Worm (Caenorhabditis elegans) whole organism, dauer: ENCODE measurements around the gene DC2.5.

Experiments
- unc-62 ChIP-seq: sonication (generic microtip); optimal IDR thresholded peaks from 2 replicates; lab custom pipeline; 2017; ENCODE audit warnings: missing biosample characterization, missing genetic modification reagents, missing genetic modification characterization

Gene DC2.5

DNA sequence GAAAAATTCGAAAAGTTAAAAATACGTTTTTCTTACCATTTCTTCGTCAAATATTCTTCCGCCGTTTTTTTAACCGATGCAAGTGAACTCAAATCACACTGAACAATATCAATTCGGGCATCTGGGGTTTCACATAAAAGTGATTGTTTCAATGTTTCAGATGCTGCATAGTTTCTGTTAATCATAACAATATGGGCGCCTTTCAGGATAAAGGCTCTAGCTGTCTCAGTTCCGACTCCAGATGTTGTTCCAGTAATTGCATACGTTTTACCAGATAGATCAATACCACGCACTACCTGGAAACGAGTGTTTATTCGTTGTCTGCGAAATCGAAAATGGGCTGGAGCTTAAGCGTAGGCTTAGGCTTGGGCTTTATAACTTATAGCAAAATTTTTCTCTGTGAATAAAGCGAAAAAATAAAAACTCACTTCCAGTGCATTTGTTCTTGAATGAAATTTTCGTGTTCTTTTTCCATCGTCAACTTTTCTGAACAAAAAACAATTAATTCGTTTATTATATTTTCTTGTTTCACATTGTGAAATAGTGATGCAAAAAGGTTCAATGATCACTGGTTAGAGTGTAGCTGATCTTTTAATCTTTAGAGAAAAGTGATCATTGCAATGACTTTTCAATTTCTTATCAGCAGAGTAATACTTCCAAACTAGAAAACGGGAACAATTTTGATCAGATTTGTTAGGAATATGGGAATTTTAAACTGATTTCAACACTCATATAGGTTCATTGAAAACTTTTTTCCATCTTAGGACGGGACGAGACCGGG, 1.0 kb downstream of the DC2.5 start:
- no peak for TF ChIP-seq unc-62 (GFP tag; lab: Kevin White, UChicago)

DNA sequence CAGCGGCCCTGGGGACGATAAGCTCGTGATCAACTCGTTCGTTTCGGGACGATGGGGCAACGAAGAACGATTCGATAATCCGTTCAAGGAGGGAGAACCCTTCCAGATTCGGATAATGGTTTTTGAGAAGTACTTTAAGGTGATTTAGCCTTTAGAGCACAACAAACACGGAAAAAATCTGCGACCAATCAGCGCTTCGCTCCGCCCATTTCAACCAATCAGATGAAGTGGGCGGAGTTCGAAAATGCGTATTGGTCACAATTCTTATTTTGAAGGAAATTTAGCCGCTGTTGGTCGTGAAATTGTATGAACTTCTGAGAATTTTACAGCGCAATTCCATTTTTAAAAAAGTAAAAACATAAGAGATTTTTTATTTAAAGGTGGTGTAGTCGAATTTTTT, 5.8 kb downstream of the DC2.5 start:
- TF ChIP-seq unc-62 (GFP tag; lab: Kevin White, UChicago) = no peak

DNA sequence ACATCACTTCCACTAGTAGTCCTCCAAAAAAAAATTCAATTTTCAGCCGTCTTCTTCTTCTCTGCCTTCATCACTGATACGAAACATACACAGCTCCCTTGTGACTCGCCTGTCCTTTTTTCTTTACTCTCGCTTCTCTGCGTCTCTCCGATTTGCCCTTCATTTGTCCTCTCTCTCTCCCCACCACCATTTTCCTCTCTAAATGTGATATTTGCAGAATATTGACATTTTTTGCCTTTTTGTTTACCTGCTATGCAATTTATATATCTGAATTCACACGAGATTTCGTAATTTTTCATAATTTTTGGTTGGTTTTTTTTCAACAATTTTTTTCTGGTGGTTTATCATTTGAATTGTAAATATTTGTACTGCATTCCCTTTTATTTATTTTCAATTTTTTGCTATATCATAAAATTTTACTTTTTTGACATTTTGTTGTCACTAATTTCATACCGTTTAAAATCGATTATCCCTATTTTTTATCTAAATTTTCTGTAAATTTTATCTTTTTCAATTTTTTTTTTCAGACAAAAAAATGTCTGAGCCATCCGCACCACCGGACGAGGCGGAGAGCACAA, 8.6 kb downstream of the DC2.5 start, which contains the start of gene lec-12:
TSS of gene lec-12 (plus strand) at position 528 of the 578 bp plus-strand sequence.
- no peak for TF ChIP-seq unc-62 (GFP tag; lab: Kevin White, UChicago)

DNA sequence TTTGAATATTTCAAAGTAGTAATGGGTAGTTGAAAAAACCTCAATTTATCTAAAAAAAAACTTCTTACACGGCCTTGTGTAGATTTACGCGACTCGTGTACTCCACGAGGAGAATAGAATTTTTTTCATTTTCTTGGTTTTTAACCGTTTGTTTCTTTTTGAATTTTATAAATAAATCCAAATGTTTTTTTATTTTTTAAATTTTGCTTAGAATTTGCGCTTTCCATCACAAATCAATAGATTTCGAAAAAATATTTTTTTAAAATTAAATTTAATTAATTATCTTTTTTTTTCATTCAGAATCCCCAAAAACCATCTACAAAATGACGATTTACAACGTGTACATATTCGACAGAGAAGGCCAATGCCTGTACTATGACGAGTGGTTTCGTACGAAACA, 11.3 kb downstream of the DC2.5 start, which contains the start of gene trpp-1:
TSS of gene trpp-1 (plus strand) at position 301 of the 400 bp plus-strand sequence.
- TF ChIP-seq unc-62 (GFP tag; lab: Kevin White, UChicago) = no peak

DNA sequence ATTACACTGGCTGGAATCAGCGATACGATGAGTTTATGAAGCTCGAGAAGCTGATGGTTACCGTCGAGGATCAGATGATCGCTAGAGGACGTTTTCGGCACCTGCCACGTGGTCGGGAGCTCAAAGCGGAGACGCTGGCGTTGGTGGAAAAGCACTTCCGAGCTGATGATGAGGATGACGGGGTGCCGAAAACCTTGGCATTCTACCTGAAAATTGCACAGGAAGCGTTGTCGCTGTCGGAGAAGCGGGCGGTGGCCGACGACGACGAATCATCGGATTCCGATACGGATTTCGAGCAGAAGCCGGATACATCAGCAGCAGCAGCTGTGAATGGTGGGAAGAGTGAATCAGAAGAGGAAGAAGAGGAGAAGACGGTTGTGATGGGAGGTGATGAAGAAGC, 17.8 kb downstream of the DC2.5 start:
- TF ChIP-seq unc-62 (GFP tag; lab: Kevin White, UChicago) = no peak

DNA sequence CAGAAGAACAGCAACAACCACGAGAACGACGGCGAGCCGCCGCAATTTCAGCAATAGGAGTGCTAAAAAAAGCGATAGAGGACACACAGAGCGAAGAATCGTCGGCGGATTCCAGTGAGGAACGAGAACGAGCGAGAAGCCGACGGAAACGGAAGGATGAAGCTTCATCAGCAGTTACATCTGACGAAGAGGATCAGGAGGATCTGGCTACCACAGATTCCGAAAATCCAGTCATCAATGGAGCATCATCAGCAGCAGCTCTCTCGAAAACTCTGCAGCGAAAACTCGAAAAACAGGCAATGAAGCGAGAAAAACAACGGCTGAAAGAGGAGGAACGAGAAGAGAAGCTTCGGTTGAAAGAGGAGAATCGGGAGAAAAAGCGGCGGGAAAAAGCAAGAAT, 23.2 kb downstream of the DC2.5 start:
- no peak for TF ChIP-seq unc-62 (GFP tag; lab: Kevin White, UChicago)

DNA sequence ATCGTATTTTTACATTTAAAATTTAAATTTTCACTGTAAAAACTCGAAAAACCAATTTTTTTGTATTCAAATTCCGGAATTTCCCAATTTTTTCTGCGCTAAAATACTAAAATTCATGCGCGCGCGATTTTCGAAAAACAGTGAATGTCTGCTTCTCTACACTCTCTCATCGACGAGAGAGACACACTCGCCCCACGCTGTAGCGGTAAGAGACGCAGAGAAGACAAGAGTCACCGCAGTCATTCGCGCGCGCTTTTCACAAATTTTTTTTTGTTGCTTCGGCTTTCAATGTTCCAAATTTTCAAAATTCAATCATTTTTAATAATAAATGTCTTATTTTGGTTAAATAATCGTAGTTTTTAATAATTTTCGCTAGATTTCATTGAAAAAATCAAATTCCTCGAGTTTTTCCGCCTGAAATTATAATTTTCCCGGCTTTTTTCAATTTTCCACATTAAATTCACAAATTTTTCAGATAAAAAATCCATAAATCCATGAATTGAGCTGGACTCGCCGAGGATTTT, 26.8 kb downstream of the DC2.5 start, which contains the start of gene arid-1:
TSS of gene arid-1 (plus strand) at position 474 of the 524 bp plus-strand sequence.
- no peak for TF ChIP-seq unc-62 (GFP tag; lab: Kevin White, UChicago)

DNA sequence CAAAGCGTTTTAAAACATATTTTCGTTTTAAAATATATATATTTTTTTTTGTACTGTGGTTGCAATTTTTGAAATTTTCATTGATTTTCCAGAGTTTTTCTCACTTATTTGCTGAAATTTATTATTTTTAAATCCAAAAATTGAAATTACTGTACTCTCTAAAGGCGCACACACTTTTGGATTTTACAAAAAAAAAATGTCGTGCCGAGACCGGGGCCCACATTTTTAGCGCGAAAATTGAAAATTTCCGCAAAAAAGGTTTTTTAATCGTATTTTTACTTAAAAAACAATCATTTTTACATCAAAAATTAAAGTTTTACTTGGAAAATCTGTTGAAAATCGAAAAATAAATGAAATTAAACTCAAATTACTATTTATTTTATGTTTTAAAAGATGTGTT, 27.5 kb downstream of the DC2.5 start:
- no peak for TF ChIP-seq unc-62 (GFP tag; lab: Kevin White, UChicago)

DNA sequence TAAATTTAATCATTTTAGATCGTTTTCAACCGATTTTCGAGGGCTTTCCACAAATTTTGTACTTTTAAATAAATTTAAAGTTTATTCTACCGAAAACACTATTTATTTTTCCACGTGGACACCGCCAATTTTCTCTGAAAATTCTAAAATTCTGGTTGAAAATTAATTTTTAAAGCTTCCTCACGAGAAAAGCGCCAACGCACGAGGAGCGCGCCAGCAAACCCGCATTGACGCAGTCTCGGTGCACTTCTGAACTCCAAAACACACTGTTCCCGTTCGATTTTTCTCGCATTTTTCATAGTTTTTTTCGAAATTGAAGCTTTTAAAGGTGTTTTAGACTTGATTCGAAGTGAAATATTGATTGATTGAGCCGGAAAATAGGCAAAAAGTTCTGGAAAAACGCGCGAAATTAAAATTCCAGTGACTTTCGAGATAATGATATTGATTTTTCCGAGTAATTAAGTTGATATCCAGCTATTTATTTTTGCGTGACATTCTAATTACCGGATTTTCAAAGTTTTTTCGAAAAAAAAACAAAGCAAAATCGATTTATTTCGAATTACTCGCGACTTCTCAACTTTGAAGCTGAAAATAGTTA, 35.6 kb downstream of the DC2.5 start, which contains the start of gene cul-3:
TSS of gene cul-3 (plus strand) at position 548 of the 598 bp plus-strand sequence.
- TF ChIP-seq unc-62 (GFP tag; lab: Kevin White, UChicago) = no peak

DNA sequence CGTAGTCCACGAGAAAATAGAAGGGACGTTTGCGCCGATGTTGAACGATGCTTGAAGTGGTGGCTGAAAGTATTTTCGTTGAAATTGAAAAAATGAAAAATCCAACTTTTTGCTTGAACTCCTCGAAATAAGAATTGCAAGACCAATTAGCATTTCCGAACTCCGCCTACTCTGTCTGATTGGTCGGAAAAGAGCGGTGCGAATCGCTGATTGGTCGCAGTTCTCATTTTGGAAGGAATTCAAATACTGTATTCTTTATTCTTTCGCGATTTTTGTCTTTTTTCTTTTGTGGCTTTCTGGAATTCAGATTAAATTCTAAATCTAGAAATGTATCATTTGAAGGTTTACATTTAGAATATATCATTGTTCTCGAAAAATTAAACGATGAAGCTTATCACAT, 38.1 kb downstream of the DC2.5 start:
- no peak for TF ChIP-seq unc-62 (GFP tag; lab: Kevin White, UChicago)

DNA sequence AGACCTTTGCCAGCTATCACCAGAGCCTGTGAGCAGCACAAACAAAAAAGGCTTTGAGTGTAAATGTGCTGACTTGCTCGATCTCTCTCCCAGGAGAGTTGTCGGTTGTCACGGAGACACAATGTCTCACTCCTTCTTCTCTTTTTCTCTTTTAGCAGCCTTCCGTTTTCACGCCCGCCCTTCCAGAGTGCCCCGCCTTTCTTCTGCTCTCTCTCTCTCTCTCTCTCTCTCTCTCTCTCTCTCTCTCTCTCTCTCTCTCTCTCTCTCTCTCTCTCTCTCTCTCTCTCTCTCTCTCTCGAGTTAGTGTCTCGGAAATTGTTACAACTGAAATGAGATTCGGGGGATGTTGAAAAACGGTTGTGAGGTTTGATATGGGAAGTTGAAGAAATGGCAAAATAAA, 39.1 kb downstream of the DC2.5 start:
- TF ChIP-seq unc-62 (GFP tag; lab: Kevin White, UChicago) = no peak

DNA sequence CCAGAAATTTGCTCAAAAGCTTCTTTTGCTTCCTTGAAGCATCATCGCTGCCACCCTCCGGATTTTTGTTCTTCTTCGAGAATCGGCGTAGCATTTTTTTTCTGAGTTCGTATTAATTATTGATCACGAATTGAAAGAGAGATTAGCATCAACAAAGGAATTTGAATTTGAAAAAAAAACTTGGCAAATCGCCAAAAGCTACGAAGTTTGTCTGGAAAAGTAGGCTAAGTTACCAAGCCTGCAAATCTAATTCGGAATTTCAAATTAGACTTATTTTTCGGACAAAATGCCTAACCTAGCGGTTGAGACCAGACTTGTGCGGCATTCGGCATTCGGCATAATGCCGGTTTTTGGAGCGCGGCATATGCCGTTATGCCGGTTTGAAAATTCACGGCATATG, 40.5 kb downstream of the DC2.5 start, which contains the start of gene cfap-36:
TSS of gene cfap-36 (minus strand) at position 101 of the 400 bp plus-strand sequence.
- TF ChIP-seq unc-62 (GFP tag; lab: Kevin White, UChicago) = no peak

DNA sequence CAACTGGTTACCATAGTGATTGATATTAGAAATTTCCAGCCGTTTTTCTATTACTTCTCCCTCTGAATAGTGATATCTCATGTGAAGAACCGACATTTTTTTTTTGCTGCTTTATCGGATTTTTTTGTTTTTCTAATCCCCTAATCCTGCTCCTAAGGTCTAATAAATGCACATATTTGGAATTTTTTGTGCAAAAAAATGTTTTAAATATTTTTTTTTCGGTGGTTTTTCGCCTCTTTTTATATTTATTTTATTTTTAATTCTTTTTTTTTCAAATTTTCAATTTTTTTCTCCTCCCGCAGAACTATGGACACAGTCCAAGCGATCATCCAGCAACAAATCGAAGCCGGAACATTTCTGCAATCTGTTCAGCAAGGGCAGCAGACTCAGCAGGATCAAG, 45.9 kb downstream of the DC2.5 start, which contains the start of gene Y108G3AL.2:
TSS of gene Y108G3AL.2 (plus strand) at position 301 of the 400 bp plus-strand sequence.
- no peak for TF ChIP-seq unc-62 (GFP tag; lab: Kevin White, UChicago)
